Fruit fly (Drosophila melanogaster) whole organism, embryonic: ENCODE results near the gene 5-HT7.

Experiments used
- CG1024 ChIP-seq: fragments of 200-800 bp; sonication (Bioruptor generic); IDR thresholded peaks from 2 replicates; pipeline ENCODE4 v1.3.6; 2022; ENCODE audit warnings: missing biosample characterization, missing genetic modification characterization
- CG10654 ChIP-seq: fragments of 200-800 bp; sonication (Bioruptor generic); optimal IDR thresholded peaks from 2 replicates; lab custom pipeline; 2016; ENCODE audit warnings: missing biosample characterization, missing genetic modification characterization
- CG11504 ChIP-seq: fragments of 200-800 bp; sonication (Bioruptor generic); optimal IDR thresholded peaks from 3 replicates; lab custom pipeline; 2019; ENCODE audit warnings: missing biosample characterization, mild to moderate bottlenecking, missing genetic modification characterization, moderate library complexity
- CG14667 ChIP-seq: fragments of 200-800 bp; sonication (Bioruptor generic); IDR thresholded peaks from 2 replicates; pipeline ENCODE4 v1.3.6; 2022; ENCODE audit warnings: missing biosample characterization, missing genetic modification characterization
- CG14965 ChIP-seq: fragments of 200-800 bp; sonication (Bioruptor generic); optimal IDR thresholded peaks from 2 replicates; lab custom pipeline; 2016; ENCODE audit warnings: missing biosample characterization, missing genetic modification characterization, borderline replicate concordance
- CG17568 ChIP-seq: fragments of 200-800 bp; sonication (Bioruptor generic); optimal IDR thresholded peaks from 2 replicates; lab custom pipeline; 2018; ENCODE audit warnings: missing biosample characterization, mild to moderate bottlenecking, missing genetic modification characterization, moderate library complexity
- CG17802 ChIP-seq: fragments of 200-800 bp; sonication (Bioruptor generic); optimal IDR thresholded peaks from 2 replicates; lab custom pipeline; 2018; ENCODE audit warnings: missing biosample characterization, mild to moderate bottlenecking, missing genetic modification characterization, moderate library complexity
- CG18011 ChIP-seq: fragments of 200-800 bp; sonication (Bioruptor generic); optimal IDR thresholded peaks from 2 replicates; lab custom pipeline; 2017; ENCODE audit warnings: missing biosample characterization, missing genetic modification characterization, mild to moderate bottlenecking, moderate library complexity, missing genotype
- CG2202 ChIP-seq: fragments of 200-800 bp; sonication (Bioruptor generic); optimal IDR thresholded peaks from 2 replicates; lab custom pipeline; 2018; ENCODE audit warnings: missing biosample characterization, mild to moderate bottlenecking, missing genetic modification characterization
- CG32772 ChIP-seq: fragments of 200-800 bp; sonication (Bioruptor generic); IDR thresholded peaks from 2 replicates; pipeline ENCODE4 v1.3.6; 2022; ENCODE audit warnings: missing biosample characterization, missing genetic modification characterization
- CG4360 ChIP-seq: fragments of 200-800 bp; sonication (Bioruptor generic); IDR thresholded peaks from 2 replicates; pipeline ENCODE4 v1.3.6; 2022; ENCODE audit warnings: missing biosample characterization, missing genetic modification characterization
- CG4617 ChIP-seq: fragments of 200-800 bp; sonication (Bioruptor generic); optimal IDR thresholded peaks from 3 replicates; lab custom pipeline; 2016; ENCODE audit warnings: missing biosample characterization, missing genetic modification characterization, borderline replicate concordance
- CG6175 ChIP-seq: fragments of 200-800 bp; sonication (Bioruptor generic); IDR thresholded peaks from 3 replicates; pipeline ENCODE4 v1.3.6; 2022; ENCODE audit warnings: missing biosample characterization, missing genetic modification characterization
- CG7745 ChIP-seq: fragments of 200-800 bp; sonication (Bioruptor generic); optimal IDR thresholded peaks from 2 replicates; lab custom pipeline; 2018; ENCODE audit warnings: missing biosample characterization, mild to moderate bottlenecking, missing genetic modification characterization, moderate library complexity
- CG7786 ChIP-seq: fragments of 200-800 bp; sonication (Bioruptor generic); optimal IDR thresholded peaks from 2 replicates; lab custom pipeline; 2016; ENCODE audit warnings: missing biosample characterization, missing genetic modification characterization
- CG7963 ChIP-seq: fragments of 200-800 bp; sonication (Bioruptor generic); IDR thresholded peaks from 3 replicates; pipeline ENCODE4 v1.3.6; 2022; ENCODE audit warnings: missing biosample characterization, missing genetic modification characterization; ENCODE audit not compliant: partially characterized antibody
- Dbx ChIP-seq: fragments of 200-800 bp; sonication (Bioruptor generic); IDR thresholded peaks from 3 replicates; pipeline ENCODE4 v1.3.6; 2022; ENCODE audit warnings: missing biosample characterization, missing genetic modification characterization
- Deaf1 ChIP-seq: fragments of 200-800 bp; optimal IDR thresholded peaks from 3 replicates; lab custom pipeline; 2019; ENCODE audit warnings: missing biosample characterization, mild to moderate bottlenecking, missing genetic modification characterization, moderate library complexity
- ERR ChIP-seq: fragments of 200-800 bp; sonication (Bioruptor generic); optimal IDR thresholded peaks from 2 replicates; lab custom pipeline; 2016; ENCODE audit warnings: missing biosample characterization, missing genetic modification characterization
- Elba2 ChIP-seq: fragments of 200-800 bp; sonication (Bioruptor generic); optimal IDR thresholded peaks from 3 replicates; lab custom pipeline; 2016; ENCODE audit warnings: missing biosample characterization, missing genetic modification characterization
- Fer2 ChIP-seq: fragments of 200-800 bp; sonication (Bioruptor generic); optimal IDR thresholded peaks from 2 replicates; lab custom pipeline; 2018; ENCODE audit warnings: missing biosample characterization, mild to moderate bottlenecking, missing genetic modification characterization, moderate library complexity
- Fer3 ChIP-seq: fragments of 200-800 bp; sonication (Bioruptor generic); optimal IDR thresholded peaks from 2 replicates; lab custom pipeline; 2018; ENCODE audit warnings: missing biosample characterization, mild to moderate bottlenecking, missing genetic modification characterization, moderate library complexity
- Gsc ChIP-seq: fragments of 200-800 bp; sonication (Bioruptor generic); IDR thresholded peaks from 2 replicates; pipeline ENCODE4 v1.3.6; 2022; ENCODE audit warnings: missing biosample characterization, missing genetic modification characterization
- Hey ChIP-seq: fragments of 200-800 bp; sonication (Bioruptor generic); optimal IDR thresholded peaks from 3 replicates; lab custom pipeline; 2018; ENCODE audit warnings: missing biosample characterization, mild to moderate bottlenecking, missing genetic modification characterization
- Lim3 ChIP-seq: fragments of 200-800 bp; sonication (Bioruptor generic); IDR thresholded peaks from 2 replicates; pipeline ENCODE4 v1.3.6; 2022; ENCODE audit warnings: missing biosample characterization, missing genetic modification characterization
- Opbp ChIP-seq: fragments of 200-800 bp; sonication (Bioruptor generic); IDR thresholded peaks from 3 replicates; pipeline ENCODE4 v1.3.6; 2022; ENCODE audit warnings: missing biosample characterization, missing genetic modification characterization; ENCODE audit not compliant: partially characterized antibody
- Sox100B ChIP-seq: fragments of 200-800 bp; sonication (Bioruptor generic); optimal IDR thresholded peaks from 3 replicates; lab custom pipeline; 2018; ENCODE audit warnings: missing biosample characterization, mild to moderate bottlenecking, missing genetic modification characterization
- Xrp1 ChIP-seq: fragments of 200-800 bp; sonication (Bioruptor generic); IDR thresholded peaks from 2 replicates; pipeline ENCODE4 v1.3.6; 2022; ENCODE audit warnings: missing biosample characterization, missing genetic modification characterization
- ara ChIP-seq: fragments of 200-800 bp; sonication (Bioruptor generic); IDR thresholded peaks from 2 replicates; pipeline ENCODE4 v1.3.6; 2022; ENCODE audit warnings: missing biosample characterization, missing genetic modification characterization
- bowl ChIP-seq: fragments of 200-800 bp; sonication (Bioruptor generic); IDR thresholded peaks from 2 replicates; pipeline ENCODE4 v1.3.6; 2022; ENCODE audit warnings: missing biosample characterization, missing genetic modification characterization
- chinmo ChIP-seq: fragments of 200-800 bp; sonication (Bioruptor generic); IDR thresholded peaks from 4 replicates; pipeline ENCODE4 v1.3.6; 2022; ENCODE audit warnings: missing biosample characterization, missing genetic modification characterization; ENCODE audit not compliant: partially characterized antibody
- croc ChIP-seq: fragments of 200-800 bp; sonication (Bioruptor generic); conservative IDR thresholded peaks from 3 replicates; pipeline ENCODE4 v1.3.6; 2022; ENCODE audit warnings: missing biosample characterization, missing genetic modification characterization
- ems ChIP-seq: fragments of 200-800 bp; sonication (Bioruptor generic); optimal IDR thresholded peaks from 3 replicates; lab custom pipeline; 2016; ENCODE audit warnings: missing biosample characterization, missing genetic modification characterization
- ftz-f1 ChIP-seq: fragments of 200-800 bp; sonication (Bioruptor generic); optimal IDR thresholded peaks from 2 replicates; lab custom pipeline; 2016; ENCODE audit warnings: missing biosample characterization, missing genetic modification characterization
- gsb-n ChIP-seq: fragments of 200-800 bp; sonication (Bioruptor generic); optimal IDR thresholded peaks from 3 replicates; lab custom pipeline; 2018; ENCODE audit warnings: missing biosample characterization, mild to moderate bottlenecking, missing genetic modification characterization
- hbn ChIP-seq: fragments of 200-800 bp; sonication (Bioruptor generic); IDR thresholded peaks from 2 replicates; pipeline ENCODE4 v1.3.6; 2022; ENCODE audit warnings: missing biosample characterization, missing genetic modification characterization; ENCODE audit not compliant: partially characterized antibody
- kah ChIP-seq: fragments of 200-800 bp; sonication (Bioruptor generic); optimal IDR thresholded peaks from 2 replicates; lab custom pipeline; 2018; ENCODE audit warnings: missing biosample characterization, mild to moderate bottlenecking, missing genetic modification characterization
- kni ChIP-seq: fragments of 200-800 bp; sonication (Bioruptor generic); optimal IDR thresholded peaks from 3 replicates; lab custom pipeline; 2017; ENCODE audit warnings: mild to moderate bottlenecking, missing biosample characterization, missing genetic modification reagents, missing genetic modification characterization
- lmd ChIP-seq: fragments of 200-800 bp; sonication (Bioruptor generic); IDR thresholded peaks from 2 replicates; pipeline ENCODE4 v1.3.6; 2022; ENCODE audit warnings: missing biosample characterization, missing genetic modification characterization
- pb ChIP-seq: fragments of 200-800 bp; sonication (Bioruptor generic); optimal IDR thresholded peaks from 3 replicates; lab custom pipeline; 2016; ENCODE audit warnings: missing biosample characterization, missing genetic modification characterization
- prd ChIP-seq, 3 experiments: fragments of >200 bp in 2 of 3; fragments of 200-800 bp in 1 of 3; sonication (Bioruptor generic) in 1 of 3; optimal IDR thresholded peaks in 2 of 3; IDR thresholded peaks in 1 of 3; 2 replicates in 2 of 3; 3 replicates in 1 of 3; pipeline versions ENCODE4 v1.3.6 to Lab custom; 2017 to 2022; ENCODE audit warnings: missing biosample characterization in 1 of 3, missing genetic modification characterization in 1 of 3
- sens ChIP-seq: fragments of 200-800 bp; sonication (Bioruptor generic); peaks from one replicate; lab custom pipeline; 2016; ENCODE audit warnings: missing biosample characterization, missing genetic modification characterization
- slbo ChIP-seq: fragments of 200-800 bp; sonication (Bioruptor generic); IDR thresholded peaks from 2 replicates; pipeline ENCODE4 v1.3.6; 2022; ENCODE audit warnings: missing biosample characterization, missing genetic modification characterization
- stwl ChIP-seq: fragments of 200-800 bp; sonication (Bioruptor generic); optimal IDR thresholded peaks from 3 replicates; lab custom pipeline; 2018; ENCODE audit warnings: missing biosample characterization, mild to moderate bottlenecking, missing genetic modification characterization, moderate library complexity
- tap ChIP-seq: fragments of 200-800 bp; optimal IDR thresholded peaks from 3 replicates; lab custom pipeline; 2019; ENCODE audit warnings: missing biosample characterization, mild to moderate bottlenecking, missing genetic modification characterization, moderate library complexity
- trh ChIP-seq: fragments of 200-800 bp; sonication (Bioruptor generic); optimal IDR thresholded peaks from 2 replicates; lab custom pipeline; 2016; ENCODE audit warnings: missing biosample characterization, missing genetic modification characterization
- vnd ChIP-seq: fragments of 200-800 bp; sonication (Bioruptor generic); IDR thresholded peaks from 3 replicates; pipeline ENCODE4 v1.3.6; 2022; ENCODE audit warnings: missing biosample characterization, missing genetic modification characterization; ENCODE audit not compliant: partially characterized antibody
- wdn ChIP-seq: fragments of 200-800 bp; sonication (Bioruptor generic); IDR thresholded peaks from 2 replicates; pipeline ENCODE4 v1.3.6; 2022; ENCODE audit warnings: missing biosample characterization, missing genetic modification characterization
- zfh1 ChIP-seq: fragments of 200-800 bp; sonication (Bioruptor generic); IDR thresholded peaks from 3 replicates; pipeline ENCODE4 v1.3.6; 2022; ENCODE audit warnings: missing biosample characterization, missing genetic modification characterization

5-HT7 gene

DNA sequence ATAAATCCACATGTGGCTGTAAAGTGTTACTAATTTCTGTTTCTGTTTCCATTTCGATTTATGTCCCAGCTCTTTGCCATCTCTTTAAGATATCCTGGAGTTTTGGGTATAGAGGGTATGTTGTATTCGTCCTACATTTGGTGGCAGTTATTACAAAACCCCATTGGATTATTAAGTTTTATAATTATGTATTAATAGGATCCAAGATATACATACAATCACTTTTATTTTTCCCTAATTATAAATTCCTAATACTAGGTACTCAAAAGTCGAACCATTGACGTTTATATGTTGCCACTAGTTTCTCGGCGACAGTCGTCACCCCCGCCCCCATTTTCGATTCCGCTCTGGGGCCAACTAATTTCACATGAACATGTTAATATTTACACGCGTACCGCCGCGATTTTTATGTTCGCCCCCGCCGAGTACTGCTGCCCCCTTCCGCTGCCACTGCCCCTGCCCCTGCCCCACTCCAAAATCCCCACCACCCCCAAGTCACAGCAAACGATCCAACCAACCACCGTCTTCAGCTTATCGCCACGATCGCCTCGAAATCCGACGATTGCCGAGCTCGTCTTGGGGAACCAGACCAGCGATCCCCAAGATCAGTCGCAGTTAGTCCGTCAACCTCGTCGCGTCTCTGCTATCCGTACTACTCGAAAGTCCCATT lies 48.1 kb upstream of the 5-HT7 start, which contains the start of gene Sox100B (continued):
- peak; percentile 70 for TF ChIP-seq lmd
- TF ChIP-seq CG11504 (tag; lab: Kevin White, UChicago): peak; percentile 73
- TF ChIP-seq ftz-f1 (GFP tag; lab: Kevin White, UChicago): no peak
- peak; percentile 65 for TF ChIP-seq croc (GFP tag; lab: Robert Waterston, UW)
- peak; percentile 33 for TF ChIP-seq Fer3 (tag; lab: Kevin White, UChicago)
- TF ChIP-seq Hey (tag; lab: Kevin White, UChicago): no peak
- peak; percentile 88 for TF ChIP-seq ara (GFP tag; lab: Robert Waterston, UW)
- TF ChIP-seq Deaf1 (tag; lab: Kevin White, UChicago): peak; percentile 86
- peak; percentile 14; the same call in 1 of the 2 replicates for TF ChIP-seq CG4360
- peak; percentile 52 for TF ChIP-seq stwl (tag; lab: Kevin White, UChicago)
- TF ChIP-seq ERR (GFP tag; lab: Kevin White, UChicago): no peak
- TF ChIP-seq Sox100B: peak; percentile 78
- TF ChIP-seq Lim3 (GFP tag; lab: Robert Waterston, UW): no peak
- no peak; the same call in 1 of the 2 replicates for TF ChIP-seq CG14667 (GFP tag; lab: Robert Waterston, UW)
- TF ChIP-seq tap (tag; lab: Kevin White, UChicago): peak; percentile 56
- no peak for TF ChIP-seq Fer2 (tag; lab: Kevin White, UChicago)
- peak; percentile 81 for TF ChIP-seq gsb-n (tag; lab: Kevin White, UChicago)
- no peak for TF ChIP-seq CG14965 (GFP tag; lab: Kevin White, UChicago)
- no peak for TF ChIP-seq trh (GFP tag; lab: Kevin White, UChicago)
- TF ChIP-seq CG32772 (GFP tag; lab: Robert Waterston, UW): peak; percentile 74
- no peak for TF ChIP-seq wdn (GFP tag; lab: Robert Waterston, UW)
- TF ChIP-seq CG10654: peak; percentile 39
- no peak for TF ChIP-seq ems
- TF ChIP-seq CG2202 (tag; lab: Kevin White, UChicago): peak; percentile 63
- TF ChIP-seq CG7745 (tag; lab: Kevin White, UChicago): no peak
- TF ChIP-seq kah (GFP tag; lab: Kevin White, UChicago): no peak
- TF ChIP-seq CG1024 (GFP tag; lab: Robert Waterston, UW): peak; percentile 60
- TF ChIP-seq kni: peak; percentile 17
- TF ChIP-seq bowl (GFP tag; lab: Robert Waterston, UW): no peak
- no peak for TF ChIP-seq CG7963
- TF ChIP-seq CG18011 (GFP tag; lab: Kevin White, UChicago): no peak
- TF ChIP-seq CG6175: no peak
- TF ChIP-seq CG7786 (GFP tag; lab: Kevin White, UChicago): no peak
- TF ChIP-seq CG4617 (GFP tag; lab: Kevin White, UChicago): peak; percentile 20
- TF ChIP-seq chinmo (GFP tag; lab: Robert Waterston, UW): no peak
- peak; percentile 40 for TF ChIP-seq CG17568
- no peak for TF ChIP-seq Dbx
- peak; percentile 48; the same call in 1 of the 2 replicates for TF ChIP-seq Gsc
- no peak for TF ChIP-seq hbn
- no peak for TF ChIP-seq CG17802 (tag; lab: Kevin White, UChicago)
- no peak for TF ChIP-seq vnd (GFP tag; lab: Robert Waterston, UW)
- peak; percentile 27 for TF ChIP-seq Elba2 (GFP tag; lab: Kevin White, UChicago)
- peak; percentile 95 for TF ChIP-seq sens
- TF ChIP-seq prd (optimal IDR thresholded peaks at IDR 0.05; lab: Kevin White, UChicago): no peak
- TF ChIP-seq prd (GFP tag; IDR thresholded peaks at IDR 0.05; lab: Robert Waterston, UW): peak; percentile 94
- TF ChIP-seq slbo (GFP tag; lab: Robert Waterston, UW): peak; percentile 57
- peak; percentile 91 for TF ChIP-seq Xrp1 (GFP tag; lab: Robert Waterston, UW)
- TF ChIP-seq zfh1 (GFP tag; lab: Robert Waterston, UW): peak; percentile 89
- no peak for TF ChIP-seq pb (GFP tag; lab: Kevin White, UChicago)
- TF ChIP-seq Opbp (GFP tag; lab: Robert Waterston, UW): no peak
